Fruit fly (Drosophila melanogaster) whole organism, embryonic: Measurements from ENCODE around the gene Vinc.

Experiments used
- Blimp-1 ChIP-seq: fragments of 200-800 bp; sonication (Bioruptor generic); optimal IDR thresholded peaks from 3 replicates; lab custom pipeline; 2018; ENCODE audit warnings: missing biosample characterization, missing genetic modification characterization, mild to moderate bottlenecking, moderate library complexity, missing genetic modification reagents
- CG10462 ChIP-seq: fragments of 200-800 bp; sonication (Bioruptor generic); optimal IDR thresholded peaks from 2 replicates; lab custom pipeline; 2016; ENCODE audit warnings: missing biosample characterization, missing genetic modification characterization
- CG11504 ChIP-seq: fragments of 200-800 bp; sonication (Bioruptor generic); optimal IDR thresholded peaks from 3 replicates; lab custom pipeline; 2019; ENCODE audit warnings: missing biosample characterization, mild to moderate bottlenecking, missing genetic modification characterization, moderate library complexity
- CG16815 ChIP-seq: fragments of 200-800 bp; sonication (Bioruptor generic); optimal IDR thresholded peaks from 3 replicates; lab custom pipeline; 2017; ENCODE audit warnings: missing biosample characterization, mild to moderate bottlenecking, missing genetic modification characterization
- CG18476 ChIP-seq: fragments of 200-800 bp; sonication (Bioruptor generic); optimal IDR thresholded peaks from 2 replicates; lab custom pipeline; 2016; ENCODE audit warnings: missing biosample characterization, mild to moderate bottlenecking, missing genetic modification characterization
- CG31224 ChIP-seq: fragments of 200-800 bp; sonication (Bioruptor generic); IDR thresholded peaks from 2 replicates; pipeline ENCODE4 v1.3.6; 2022; ENCODE audit warnings: missing biosample characterization, missing genetic modification characterization
- CG34422 ChIP-seq: fragments of 200-800 bp; sonication (Bioruptor generic); IDR thresholded peaks from 3 replicates; pipeline ENCODE4 v1.3.6; 2022; ENCODE audit warnings: missing biosample characterization, missing genetic modification characterization
- CG3838 ChIP-seq: fragments of 200-800 bp; sonication (Bioruptor generic); optimal IDR thresholded peaks from 3 replicates; lab custom pipeline; 2016; ENCODE audit warnings: missing biosample characterization, missing genetic modification characterization
- CG4404 ChIP-seq: fragments of 200-800 bp; sonication (Bioruptor generic); IDR thresholded peaks from 2 replicates; pipeline ENCODE4 v1.3.6; 2022; ENCODE audit warnings: missing biosample characterization, missing genetic modification characterization
- CG4424 ChIP-seq: fragments of 200-800 bp; sonication (Bioruptor generic); optimal IDR thresholded peaks from 3 replicates; lab custom pipeline; 2016; ENCODE audit warnings: missing biosample characterization, missing genetic modification characterization
- CG6689 ChIP-seq: fragments of 200-800 bp; sonication (Bioruptor generic); IDR thresholded peaks from 2 replicates; pipeline ENCODE4 v1.3.6; 2022; ENCODE audit warnings: missing biosample characterization, missing genetic modification characterization
- CG7271 ChIP-seq: fragments of 200-800 bp; sonication (Bioruptor generic); optimal IDR thresholded peaks from 2 replicates; lab custom pipeline; 2018; ENCODE audit warnings: missing biosample characterization, mild to moderate bottlenecking, missing genetic modification characterization, moderate library complexity
- CG7839 ChIP-seq: fragments of 200-800 bp; sonication (Bioruptor generic); optimal IDR thresholded peaks from 3 replicates; lab custom pipeline; 2018; ENCODE audit warnings: missing biosample characterization, mild to moderate bottlenecking, missing genetic modification characterization, moderate library complexity
- CG9817 ChIP-seq: fragments of 200-800 bp; sonication (Bioruptor generic); optimal IDR thresholded peaks from 2 replicates; lab custom pipeline; 2018; ENCODE audit warnings: missing biosample characterization, mild to moderate bottlenecking, missing genetic modification characterization, moderate library complexity
- CG9876 ChIP-seq: fragments of 200-800 bp; sonication (Bioruptor generic); optimal IDR thresholded peaks from 2 replicates; lab custom pipeline; 2016; ENCODE audit warnings: missing biosample characterization, missing genetic modification characterization
- CHES-1-like ChIP-seq: fragments of 200-800 bp; sonication (Bioruptor generic); optimal IDR thresholded peaks from 2 replicates; lab custom pipeline; 2016; ENCODE audit warnings: missing biosample characterization, missing genetic modification characterization
- Dad ChIP-seq: fragments of 200-800 bp; sonication (Bioruptor generic); optimal IDR thresholded peaks from 3 replicates; lab custom pipeline; 2016; ENCODE audit warnings: missing biosample characterization, missing genetic modification characterization
- Doc3 ChIP-seq: fragments of 200-800 bp; sonication (Bioruptor generic); IDR thresholded peaks from 3 replicates; pipeline ENCODE4 v1.3.6; 2022; ENCODE audit warnings: missing biosample characterization, missing genetic modification characterization; ENCODE audit not compliant: partially characterized antibody
- Drgx ChIP-seq: fragments of 200-800 bp; sonication (Bioruptor generic); IDR thresholded peaks from 2 replicates; pipeline ENCODE4 v1.3.6; 2022; ENCODE audit warnings: missing biosample characterization, missing genetic modification characterization
- GATAe ChIP-seq: fragments of 200-800 bp; sonication (Bioruptor generic); conservative IDR thresholded peaks from 2 replicates; pipeline ENCODE4 v1.3.6; 2022; ENCODE audit warnings: missing biosample characterization, missing genetic modification characterization
- HLH4C ChIP-seq: fragments of 200-800 bp; sonication (Bioruptor generic); IDR thresholded peaks from 3 replicates; pipeline ENCODE4 v1.3.6; 2022; ENCODE audit warnings: missing biosample characterization, missing genetic modification characterization; ENCODE audit not compliant: partially characterized antibody
- Hey ChIP-seq: fragments of 200-800 bp; sonication (Bioruptor generic); optimal IDR thresholded peaks from 3 replicates; lab custom pipeline; 2018; ENCODE audit warnings: missing biosample characterization, mild to moderate bottlenecking, missing genetic modification characterization
- HmgZ ChIP-seq: fragments of 200-800 bp; sonication (Bioruptor generic); optimal IDR thresholded peaks from 2 replicates; lab custom pipeline; 2018; ENCODE audit warnings: missing biosample characterization, mild to moderate bottlenecking, missing genetic modification characterization
- Hr78 ChIP-seq, 2 experiments: fragments of 200-800 bp in 1 of 2; fragments of >200 bp in 1 of 2; sonication (Bioruptor generic) in 1 of 2; optimal IDR thresholded peaks; 2 replicates each; lab custom pipeline; 2017 to 2019; ENCODE audit warnings: missing biosample characterization in 2 of 2, missing genetic modification characterization in 2 of 2, mild to moderate bottlenecking in 1 of 2, moderate library complexity in 1 of 2
- Mes4 ChIP-seq: fragments of 200-800 bp; sonication (Bioruptor generic); optimal IDR thresholded peaks from 2 replicates; lab custom pipeline; 2016; ENCODE audit warnings: missing biosample characterization, missing genetic modification characterization
- Poxn ChIP-seq: fragments of 200-800 bp; sonication (Bioruptor generic); IDR thresholded peaks from 2 replicates; pipeline ENCODE4 v1.3.6; 2022; ENCODE audit warnings: missing biosample characterization, missing genetic modification characterization
- Rfx ChIP-seq: fragments of 200-800 bp; sonication (Bioruptor generic); IDR thresholded peaks from 2 replicates; pipeline ENCODE4 v1.3.6; 2022; ENCODE audit warnings: missing biosample characterization, missing genetic modification characterization
- Sox102F ChIP-seq: fragments of 200-800 bp; sonication (Bioruptor generic); optimal IDR thresholded peaks from 2 replicates; lab custom pipeline; 2018; ENCODE audit warnings: missing biosample characterization, mild to moderate bottlenecking, missing genetic modification characterization, moderate library complexity
- TFAM ChIP-seq: fragments of 200-800 bp; sonication (Bioruptor generic); optimal IDR thresholded peaks from 2 replicates; lab custom pipeline; 2017; ENCODE audit warnings: missing biosample characterization, missing genetic modification characterization, inconsistent platforms
- Xrp1 ChIP-seq: fragments of 200-800 bp; sonication (Bioruptor generic); IDR thresholded peaks from 2 replicates; pipeline ENCODE4 v1.3.6; 2022; ENCODE audit warnings: missing biosample characterization, missing genetic modification characterization
- ab ChIP-seq: fragments of 200-800 bp; sonication (Bioruptor generic); optimal IDR thresholded peaks from 2 replicates; lab custom pipeline; 2016; ENCODE audit warnings: missing biosample characterization, missing genetic modification characterization
- ac ChIP-seq: fragments of 200-800 bp; sonication (Bioruptor generic); optimal IDR thresholded peaks from 3 replicates; lab custom pipeline; 2017; ENCODE audit warnings: missing biosample characterization, mild to moderate bottlenecking, missing genetic modification characterization
- ap ChIP-seq: fragments of 200-800 bp; sonication (Bioruptor generic); IDR thresholded peaks from 2 replicates; pipeline ENCODE4 v1.3.6; 2022; ENCODE audit warnings: missing biosample characterization, missing genetic modification characterization
- ara ChIP-seq: fragments of 200-800 bp; sonication (Bioruptor generic); IDR thresholded peaks from 2 replicates; pipeline ENCODE4 v1.3.6; 2022; ENCODE audit warnings: missing biosample characterization, missing genetic modification characterization
- bigmax ChIP-seq: fragments of 200-800 bp; sonication (Bioruptor generic); optimal IDR thresholded peaks from 2 replicates; lab custom pipeline; 2018; ENCODE audit warnings: missing biosample characterization, mild to moderate bottlenecking, missing genetic modification characterization
- btn ChIP-seq: fragments of 200-800 bp; sonication (Bioruptor generic); optimal IDR thresholded peaks from 2 replicates; lab custom pipeline; 2016; ENCODE audit warnings: missing biosample characterization, missing genetic modification characterization
- chn ChIP-seq: fragments of 200-800 bp; sonication (Bioruptor generic); optimal IDR thresholded peaks from 2 replicates; lab custom pipeline; 2016; ENCODE audit warnings: missing biosample characterization, missing genetic modification characterization
- da ChIP-seq: fragments of 200-800 bp; sonication (Bioruptor generic); optimal IDR thresholded peaks from 2 replicates; lab custom pipeline; 2016; ENCODE audit warnings: missing biosample characterization, missing genetic modification characterization
- dm ChIP-seq: fragments of 200-800 bp; sonication (Bioruptor generic); optimal IDR thresholded peaks from 3 replicates; lab custom pipeline; 2016; ENCODE audit warnings: missing biosample characterization, missing genetic modification characterization
- dysf ChIP-seq: fragments of 200-800 bp; sonication (Bioruptor generic); IDR thresholded peaks from 3 replicates; pipeline ENCODE4 v1.3.6; 2022; ENCODE audit warnings: missing biosample characterization, missing genetic modification characterization
- ham ChIP-seq: fragments of 200-800 bp; sonication (Bioruptor generic); IDR thresholded peaks from 2 replicates; pipeline ENCODE4 v1.3.6; 2022; ENCODE audit warnings: missing biosample characterization, missing genetic modification characterization
- hbn ChIP-seq: fragments of 200-800 bp; sonication (Bioruptor generic); IDR thresholded peaks from 2 replicates; pipeline ENCODE4 v1.3.6; 2022; ENCODE audit warnings: missing biosample characterization, missing genetic modification characterization; ENCODE audit not compliant: partially characterized antibody
- lilli ChIP-seq: fragments of 200-800 bp; sonication (Bioruptor generic); optimal IDR thresholded peaks from 3 replicates; lab custom pipeline; 2016; ENCODE audit warnings: missing biosample characterization, missing genetic modification characterization
- lmd ChIP-seq: fragments of 200-800 bp; sonication (Bioruptor generic); IDR thresholded peaks from 2 replicates; pipeline ENCODE4 v1.3.6; 2022; ENCODE audit warnings: missing biosample characterization, missing genetic modification characterization
- otp ChIP-seq: fragments of 200-800 bp; sonication (Bioruptor generic); IDR thresholded peaks from 3 replicates; pipeline ENCODE4, ENCODE4 v1.3.6; 2022; ENCODE audit warnings: missing biosample characterization, missing genetic modification characterization
- peb ChIP-seq: fragments of 200-800 bp; sonication (Bioruptor generic); IDR thresholded peaks from 2 replicates; pipeline ENCODE4 v1.3.6; 2022; ENCODE audit warnings: missing biosample characterization, missing genetic modification characterization
- phol ChIP-seq: fragments of 200-800 bp; sonication (Bioruptor generic); optimal IDR thresholded peaks from 3 replicates; lab custom pipeline; 2018; ENCODE audit warnings: missing biosample characterization, mild to moderate bottlenecking, missing genetic modification characterization, moderate library complexity
- pros ChIP-seq: fragments of 200-800 bp; sonication (Bioruptor generic); optimal IDR thresholded peaks from 3 replicates; lab custom pipeline; 2019; ENCODE audit warnings: missing biosample characterization, mild to moderate bottlenecking, missing genetic modification characterization, moderate library complexity
- sima ChIP-seq: fragments of 200-800 bp; sonication (Bioruptor generic); optimal IDR thresholded peaks from 2 replicates; lab custom pipeline; 2016; ENCODE audit warnings: missing biosample characterization, missing genetic modification characterization
- tx ChIP-seq: fragments of 200-800 bp; sonication (Bioruptor generic); optimal IDR thresholded peaks from 2 replicates; lab custom pipeline; 2016; ENCODE audit warnings: missing biosample characterization, missing genetic modification characterization
- zfh1 ChIP-seq: fragments of 200-800 bp; sonication (Bioruptor generic); IDR thresholded peaks from 3 replicates; pipeline ENCODE4 v1.3.6; 2022; ENCODE audit warnings: missing biosample characterization, missing genetic modification characterization

Gene Vinc

dm6 chrX:2196086-2196732, 26.2 kb downstream of the Vinc start (continued):
- no peak for TF ChIP-seq TFAM
- TF ChIP-seq hbn, result no peak
- peak; percentile 24 for TF ChIP-seq CG11504 (tag; lab: Kevin White, UChicago)
- TF ChIP-seq sima (GFP tag; lab: Kevin White, UChicago), result no peak
- peak in 1 of 2 experiments; percentile 43 for TF ChIP-seq Hr78 (GFP tag; optimal IDR thresholded peaks at IDR 0.05; lab: Kevin White, UChicago)
- no peak for TF ChIP-seq peb (GFP tag; lab: Robert Waterston, UW)
- TF ChIP-seq tx, result no peak
- no peak for TF ChIP-seq HLH4C (GFP tag; lab: Robert Waterston, UW)
- TF ChIP-seq CG6689 (GFP tag; lab: Robert Waterston, UW), result 0 out of 2 replicates have a peak, but pooled peaks have one; percentile 26
- no peak for TF ChIP-seq dm (GFP tag; lab: Kevin White, UChicago)
- no peak for TF ChIP-seq CG4424 (GFP tag; lab: Kevin White, UChicago)
- no peak for TF ChIP-seq chn (GFP tag; lab: Kevin White, UChicago)
- TF ChIP-seq Poxn, result no peak
- no peak for TF ChIP-seq ham (GFP tag; lab: Robert Waterston, UW)
- no peak for TF ChIP-seq otp (GFP tag; lab: Robert Waterston, UW)
- peak; percentile 74 for TF ChIP-seq Drgx (GFP tag; lab: Robert Waterston, UW)
- TF ChIP-seq lilli (GFP tag; lab: Kevin White, UChicago), result no peak
- no peak for TF ChIP-seq HmgZ
- no peak for TF ChIP-seq Blimp-1 (GFP tag; lab: Kevin White, UChicago)
- no peak for TF ChIP-seq bigmax (GFP tag; lab: Kevin White, UChicago)
- no peak for TF ChIP-seq Doc3
- no peak for TF ChIP-seq Dad (GFP tag; lab: Kevin White, UChicago)
- no peak for TF ChIP-seq da (GFP tag; lab: Kevin White, UChicago)
- 0 out of 2 replicates have a peak, but pooled peaks have one; percentile 36 for TF ChIP-seq ara (GFP tag; lab: Robert Waterston, UW)
- TF ChIP-seq btn, result no peak
- peak; percentile 15 for TF ChIP-seq Sox102F (GFP tag; lab: Kevin White, UChicago)
- TF ChIP-seq Hey (tag; lab: Kevin White, UChicago), result no peak
- TF ChIP-seq zfh1, result no peak
- TF ChIP-seq phol (tag; lab: Kevin White, UChicago), result peak; percentile 2
- no peak for TF ChIP-seq ab (GFP tag; lab: Kevin White, UChicago)
- no peak for TF ChIP-seq GATAe
- TF ChIP-seq lmd (GFP tag; lab: Robert Waterston, UW), result no peak
- TF ChIP-seq ap (GFP tag; lab: Robert Waterston, UW), result no peak
- TF ChIP-seq CG9817 (tag; lab: Kevin White, UChicago), result no peak
- no peak for TF ChIP-seq Mes4 (GFP tag; lab: Kevin White, UChicago)
- no peak for TF ChIP-seq pros (GFP tag; lab: Kevin White, UChicago)
- no peak for TF ChIP-seq Rfx (GFP tag; lab: Robert Waterston, UW)
- TF ChIP-seq CG4404 (GFP tag; lab: Robert Waterston, UW), result no peak
- no peak for TF ChIP-seq CG18476 (GFP tag; lab: Kevin White, UChicago)
- TF ChIP-seq CG9876 (GFP tag; lab: Kevin White, UChicago), result no peak
- no peak for TF ChIP-seq CG16815 (GFP tag; lab: Kevin White, UChicago)
- no peak for TF ChIP-seq CG10462 (GFP tag; lab: Kevin White, UChicago)
- no peak for TF ChIP-seq ac (GFP tag; lab: Kevin White, UChicago)
- no peak for TF ChIP-seq CG7839
- TF ChIP-seq CG31224 (GFP tag; lab: Robert Waterston, UW), result no peak
- peak; percentile 34; the same call in 1 of the 3 replicates for TF ChIP-seq dysf (GFP tag; lab: Robert Waterston, UW)
- no peak for TF ChIP-seq CHES-1-like
- TF ChIP-seq CG34422 (GFP tag; lab: Robert Waterston, UW), result no peak
- TF ChIP-seq CG3838 (GFP tag; lab: Kevin White, UChicago), result no peak
- TF ChIP-seq Xrp1 (GFP tag; lab: Robert Waterston, UW), result peak; percentile 30; the same call in 1 of the 2 replicates
- TF ChIP-seq CG7271 (tag; lab: Kevin White, UChicago), result no peak
